Fruit fly (Drosophila melanogaster): Measurements from ENCODE around the gene Faf2.

Gene Faf2

dm6 chr2L:18676948-18677820 lies 31.3 kb downstream of the Faf2 start, which contains the start of the genes Mst36Fa and CG31751 (continued):
- TF ChIP-seq scrt (GFP tag; optimal IDR thresholded peaks at IDR 0.05), result peak; percentile 71
- peak; percentile 69 for TF ChIP-seq CG4617 (GFP tag; optimal IDR thresholded peaks at IDR 0.05; ENCODE audit: borderline replicate concordance)
- peak; percentile 63 for TF ChIP-seq CG8944 (GFP tag; optimal IDR thresholded peaks at IDR 0.05)
- TF ChIP-seq CG18262 (tag; optimal IDR thresholded peaks at IDR 0.05), result peak; percentile 57
- peak; percentile 82 for TF ChIP-seq CG12219 (GFP tag; optimal IDR thresholded peaks at IDR 0.05)
- no peak for TF ChIP-seq Doc2 (GFP tag; IDR thresholded peaks at IDR 0.05)
- peak; percentile 79 for TF ChIP-seq sob (GFP tag; IDR thresholded peaks at IDR 0.05)
- TF ChIP-seq NFAT (GFP tag; IDR thresholded peaks at IDR 0.05), result no peak; the same call in 1 of the 2 replicates
- TF ChIP-seq CG8359 (GFP tag; optimal IDR thresholded peaks at IDR 0.05; ENCODE audit: borderline replicate concordance), result peak; percentile 41
- peak; percentile 28; the same call in 1 of the 2 replicates for TF ChIP-seq CG3847 (GFP tag; IDR thresholded peaks at IDR 0.05)
- no peak for TF ChIP-seq ac (GFP tag; optimal IDR thresholded peaks at IDR 0.05)
- TF ChIP-seq CG9215 (GFP tag; IDR thresholded peaks at IDR 0.05), result peak; percentile 20; the same call in 1 of the 2 replicates
- no peak for TF ChIP-seq Dip2 (GFP tag; IDR thresholded peaks at IDR 0.05)
- TF ChIP-seq CG7987 (GFP tag; optimal IDR thresholded peaks at IDR 0.05), result peak; percentile 92
- TF ChIP-seq NC2β (GFP tag; optimal IDR thresholded peaks at IDR 0.05), result peak; percentile 72
- 0 out of 2 replicates have a peak, but pooled peaks have one; percentile 33 for TF ChIP-seq toy (GFP tag; IDR thresholded peaks at IDR 0.05)
- no peak; the same call in 2 of the 3 replicates for TF ChIP-seq CG17361 (GFP tag; IDR thresholded peaks at IDR 0.05)
- no peak for TF ChIP-seq CG2199 (GFP tag; IDR thresholded peaks at IDR 0.05)
- no peak for TF ChIP-seq Kr (GFP tag; optimal IDR thresholded peaks at IDR 0.05)
- TF ChIP-seq CG12391 (tag; optimal IDR thresholded peaks at IDR 0.05), result peak; percentile 44
- peak; percentile 83 for TF ChIP-seq HmgD (GFP tag; optimal IDR thresholded peaks at IDR 0.05)
- peak; percentile 77 for TF ChIP-seq CG4707 (GFP tag; optimal IDR thresholded peaks at IDR 0.05)
- TF ChIP-seq CG30020 (tag; optimal IDR thresholded peaks at IDR 0.05), result peak; percentile 8
- TF ChIP-seq corto (GFP tag; optimal IDR thresholded peaks at IDR 0.05), result no peak
- TF ChIP-seq lab (GFP tag; optimal IDR thresholded peaks at IDR 0.05), result peak; percentile 94
- peak; percentile 84 for TF ChIP-seq CG4328 (GFP tag; optimal IDR thresholded peaks at IDR 0.05)
- peak; percentile 79 for TF ChIP-seq CG13123 (GFP tag; optimal IDR thresholded peaks at IDR 0.05)
- peak; percentile 10 for TF ChIP-seq CG3995 (GFP tag; optimal IDR thresholded peaks at IDR 0.05)
- TF ChIP-seq cg (GFP tag; optimal IDR thresholded peaks at IDR 0.05), result peak; percentile 87
- TF ChIP-seq Gug (GFP tag; IDR thresholded peaks at IDR 0.05), result no peak
- TF ChIP-seq CG32532 (GFP tag; IDR thresholded peaks at IDR 0.05), result peak; percentile 6; the same call in 1 of the 2 replicates
- peak; percentile 70 for TF ChIP-seq Dad (GFP tag; optimal IDR thresholded peaks at IDR 0.05)
- TF ChIP-seq chif (GFP tag; optimal IDR thresholded peaks at IDR 0.05), result peak; percentile 42 to 75
- peak; percentile 53 for TF ChIP-seq CG1647 (GFP tag; optimal IDR thresholded peaks at IDR 0.05)
- TF ChIP-seq trh (GFP tag; optimal IDR thresholded peaks at IDR 0.05), result peak; percentile 37
- peak; percentile 76 for TF ChIP-seq NfI (GFP tag; optimal IDR thresholded peaks at IDR 0.05)
- TF ChIP-seq sima (GFP tag; optimal IDR thresholded peaks at IDR 0.05), result peak; percentile 71
- TF ChIP-seq luna (GFP tag; optimal IDR thresholded peaks at IDR 0.05), result peak; percentile 63
- TF ChIP-seq prd (optimal IDR thresholded peaks at IDR 0.05), result no peak
- TF ChIP-seq prd (GFP tag; IDR thresholded peaks at IDR 0.05), result no peak
- no peak for TF ChIP-seq CG10147 (GFP tag; optimal IDR thresholded peaks at IDR 0.05)
- peak; percentile 30 for TF ChIP-seq nmo (GFP tag; optimal IDR thresholded peaks at IDR 0.05)
- TF ChIP-seq CoRest (tag; optimal IDR thresholded peaks at IDR 0.05), result peak; percentile 66
- TF ChIP-seq B-H2 (GFP tag; optimal IDR thresholded peaks at IDR 0.05), result peak; percentile 40
- peak; percentile 55; the same call in 1 of the 2 replicates for TF ChIP-seq CG11696 (GFP tag; IDR thresholded peaks at IDR 0.05)
- peak; percentile 90 to 98 for TF ChIP-seq crp (GFP tag; optimal IDR thresholded peaks at IDR 0.05)
- peak; percentile 81 for TF ChIP-seq Rfx (GFP tag; IDR thresholded peaks at IDR 0.05)
- peak; percentile 88 for TF ChIP-seq CG12659 (GFP tag; optimal IDR thresholded peaks at IDR 0.05)
